Worm (Caenorhabditis elegans): ENCODE measurements around the gene C04A11.2.
A peak's percentile ranks its signal among the peaks of the same experiment; 100 is the strongest.

The C04A11.2 gene

DNA sequence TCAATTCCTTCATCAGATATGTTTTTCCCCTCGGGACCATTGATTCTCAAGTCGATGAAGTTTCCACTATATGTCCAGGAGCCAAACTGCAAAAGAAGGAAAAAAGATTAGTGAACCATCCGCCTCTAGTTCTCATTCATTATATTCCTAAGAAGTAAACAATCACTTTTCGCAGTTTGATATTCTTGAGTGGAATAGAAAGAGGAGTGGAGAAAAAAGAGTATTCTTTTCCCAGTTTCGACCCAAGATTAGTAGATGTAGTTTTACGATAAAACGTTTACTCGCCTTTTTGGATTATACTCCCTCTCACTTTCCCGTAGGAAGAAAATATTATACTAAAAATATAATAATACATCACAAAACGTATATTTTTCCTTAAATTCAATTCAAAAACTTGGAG is 23.7 kb downstream of the C04A11.2 start:
- TF ChIP-seq F10E7.11 (tag; optimal IDR thresholded peaks at IDR 0.05) (no peak), nhr-27 (tag; optimal IDR thresholded peaks at IDR 0.05) (no peak), ets-4 (GFP tag; optimal IDR thresholded peaks at IDR 0.05) (no peak), zfh-2 (GFP tag; conservative IDR thresholded peaks at IDR 0.05) (no peak), snpc-3.4 (tag; optimal IDR thresholded peaks at IDR 0.05) (no peak), Y56A3A.18 (GFP tag; IDR thresholded peaks at IDR 0.05) (no peak), madf-3 (GFP tag; IDR thresholded peaks at IDR 0.05) (no peak), dox-1 (GFP tag; IDR thresholded peaks at IDR 0.05) (no peak), cebp-2 (GFP tag; IDR thresholded peaks at IDR 0.05) (no peak), T26A5.8 (tag; optimal IDR thresholded peaks at IDR 0.05) (no peak), lsl-1 (GFP tag; optimal IDR thresholded peaks at IDR 0.05) (no peak), let-526 (GFP tag; IDR thresholded peaks at IDR 0.05) (no peak), madf-8 (GFP tag; conservative IDR thresholded peaks at IDR 0.05) (no peak), C06A6.2 (GFP tag; conservative IDR thresholded peaks at IDR 0.05) (no peak), ceh-91 (GFP tag; IDR thresholded peaks at IDR 0.05) (no peak), ztf-18 (tag; optimal IDR thresholded peaks at IDR 0.05) (no peak), F33H1.4 (GFP tag; IDR thresholded peaks at IDR 0.05) (no peak), akir-1 (GFP tag; optimal IDR thresholded peaks at IDR 0.05) (no peak), lin-26 (GFP tag; IDR thresholded peaks at IDR 0.05) (no peak)

DNA sequence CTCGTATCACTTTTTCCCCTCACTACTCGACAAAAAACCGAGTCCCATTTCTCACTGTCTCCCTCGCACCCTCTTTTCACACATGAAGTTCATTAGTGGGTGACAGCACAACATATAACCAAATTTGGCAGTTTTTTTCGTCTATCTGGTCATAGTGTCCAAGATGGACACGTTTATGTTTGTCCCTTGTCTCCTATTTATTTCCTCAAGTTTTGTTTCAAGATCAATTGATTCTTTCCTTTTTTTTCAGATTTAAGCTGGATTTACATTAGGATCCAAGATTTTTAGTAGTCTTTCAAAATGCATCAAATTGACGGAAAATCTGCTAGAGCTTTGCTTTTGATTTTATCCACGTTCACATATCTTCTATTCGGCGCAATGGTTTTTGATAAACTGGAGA is 29.1 kb downstream of the C04A11.2 start, which contains the start of gene twk-20:
Gene twk-20, plus strand, starts transcription at position 301 of the 400 bp plus-strand sequence.
- TF ChIP-seq F49E8.2 (tag; optimal IDR thresholded peaks at IDR 0.05; ENCODE audit: insufficient read depth) (no peak), zim-3 (tag; optimal IDR thresholded peaks at IDR 0.05) (no peak), F33H1.4 (GFP tag; IDR thresholded peaks at IDR 0.05) (no peak), ekl-4 (GFP tag; IDR thresholded peaks at IDR 0.05) (no peak), ztf-28 (GFP tag; IDR thresholded peaks at IDR 0.05) (no peak), nhr-90 (tag; optimal IDR thresholded peaks at IDR 0.05) (no peak), Y53F4B.3 (GFP tag; IDR thresholded peaks at IDR 0.05) (no peak), ztf-6 (GFP tag; IDR thresholded peaks at IDR 0.05) (no peak)

DNA sequence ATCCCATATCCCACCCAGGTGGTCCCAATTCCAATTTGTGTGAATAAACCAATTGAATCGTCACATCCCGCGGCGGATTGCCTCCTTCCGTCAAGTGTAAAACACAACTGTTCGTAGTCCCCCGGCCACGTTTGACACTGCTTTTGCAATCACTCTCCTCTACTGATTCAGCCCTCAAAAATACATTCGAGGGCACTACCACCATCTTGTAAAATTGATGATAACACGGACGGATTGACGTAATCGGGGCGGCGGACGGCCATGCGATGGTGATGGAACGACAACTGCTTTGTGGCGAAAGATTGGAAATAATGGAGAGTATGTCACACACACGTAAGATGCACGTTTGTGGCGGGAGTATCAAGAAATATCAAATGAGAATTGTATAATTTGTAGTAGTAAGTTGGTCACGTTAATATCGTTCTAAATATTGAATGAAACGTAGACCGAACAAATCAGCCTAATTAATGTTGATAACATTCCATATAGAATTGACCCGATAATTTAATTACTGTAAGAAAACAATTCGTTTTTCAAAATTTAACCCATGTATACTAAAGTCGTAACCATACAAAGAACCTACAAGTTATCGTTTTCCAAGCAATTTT is 30.2 kb downstream of the C04A11.2 start:
- TF ChIP-seq akir-1 (GFP tag; optimal IDR thresholded peaks at IDR 0.05) = no peak
- 0 out of 2 replicates have a peak, but pooled peaks have one; percentile 40 for TF ChIP-seq madf-3 (GFP tag; IDR thresholded peaks at IDR 0.05)

DNA sequence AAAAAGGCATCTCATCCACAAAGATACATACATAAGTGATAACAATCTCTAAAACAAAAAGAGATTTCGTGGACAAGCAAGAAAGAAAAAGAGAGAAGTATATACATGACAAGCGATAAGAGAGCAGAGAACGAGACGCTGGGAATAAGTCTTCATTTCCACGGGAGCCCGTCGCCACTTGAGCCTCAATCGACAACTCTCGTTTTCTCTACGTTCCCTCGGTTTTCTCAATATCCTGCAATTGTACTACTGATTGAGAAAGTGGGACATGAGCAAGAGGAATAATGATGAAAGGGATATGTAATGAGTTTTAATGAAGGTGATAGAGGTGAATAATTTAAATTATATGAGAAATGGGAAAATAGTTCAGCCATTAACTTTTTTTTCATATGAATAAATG is 31.1 kb downstream of the C04A11.2 start:
- TF ChIP-seq nhr-179 (tag; optimal IDR thresholded peaks at IDR 0.05) (no peak), lag-1 (GFP tag; IDR thresholded peaks at IDR 0.05) (no peak), rec-8 (tag; optimal IDR thresholded peaks at IDR 0.05) (no peak), die-1 (tag; optimal IDR thresholded peaks at IDR 0.05) (no peak), ztf-6 (GFP tag; IDR thresholded peaks at IDR 0.05) (no peak), aptf-3 (GFP tag; IDR thresholded peaks at IDR 0.05) (no peak), ZK185.1 (tag; optimal IDR thresholded peaks at IDR 0.05; ENCODE audit: poor library complexity, severe bottlenecking) (no peak), efl-1 (GFP tag; optimal IDR thresholded peaks at IDR 0.05) (no peak), lir-1 (GFP tag; conservative IDR thresholded peaks at IDR 0.05) (no peak), madf-8 (GFP tag; conservative IDR thresholded peaks at IDR 0.05) (no peak)
